Worm (Caenorhabditis elegans) whole organism, early embryonic: ENCODE measurements around the gene C33C12.1.
"Not testable (repeated sequence)": the region's sequence is repeated elsewhere in the genome, so short reads cannot be mapped to it uniquely, and the experiment has no call there.

Experiments used
- B0310.2 ChIP-seq: sonication (generic microtip); optimal IDR thresholded peaks from 2 replicates; lab custom pipeline; 2016; ENCODE audit warnings: mild to moderate bottlenecking, missing genetic modification characterization, missing compliant biosample characterization
- F13C5.2 ChIP-seq: sonication (generic microtip); optimal IDR thresholded peaks from 2 replicates; lab custom pipeline; 2017; ENCODE audit warnings: mild to moderate bottlenecking, missing genetic modification characterization, inconsistent platforms, missing compliant biosample characterization
- aly-1 ChIP-seq: sonication (generic microtip); optimal IDR thresholded peaks from 2 replicates; lab custom pipeline; 2016; ENCODE audit warnings: missing genetic modification characterization, missing compliant biosample characterization
- ama-1 ChIP-seq: fragments of 150-350 bp; optimal IDR thresholded peaks from 2 replicates; lab custom pipeline; 2014
- ceh-13 ChIP-seq: fragments of 200-800 bp; sonication (Bioruptor generic); optimal IDR thresholded peaks from 2 replicates; lab custom pipeline; 2018; ENCODE audit warnings: mild to moderate bottlenecking, missing genetic modification characterization, missing compliant biosample characterization
- ceh-36 ChIP-seq: sonication (generic microtip); optimal IDR thresholded peaks from 2 replicates; lab custom pipeline; 2016; ENCODE audit warnings: missing genetic modification characterization, inconsistent platforms, missing compliant biosample characterization
- ets-7 ChIP-seq: sonication (generic microtip); optimal IDR thresholded peaks from 2 replicates; lab custom pipeline; 2016; ENCODE audit warnings: missing genotype, missing genetic modification characterization, missing compliant biosample characterization
- flt-1 ChIP-seq: fragments of 200-800 bp; sonication (Bioruptor generic); IDR thresholded peaks from 2 replicates; pipeline ENCODE4 v1.3.6; 2022; ENCODE audit warnings: missing genetic modification characterization, missing compliant biosample characterization
- hmbx-1 ChIP-seq: sonication (generic microtip); optimal IDR thresholded peaks from 2 replicates; lab custom pipeline; 2016; ENCODE audit warnings: mild to moderate bottlenecking, missing genetic modification characterization, missing compliant biosample characterization
- hmg-4 ChIP-seq: fragments of 200-800 bp; sonication (Bioruptor generic); optimal IDR thresholded peaks from 2 replicates; lab custom pipeline; 2018; ENCODE audit warnings: mild to moderate bottlenecking, missing genetic modification characterization, missing compliant biosample characterization
- hnd-1 ChIP-seq: sonication (generic microtip); optimal IDR thresholded peaks from 2 replicates; lab custom pipeline; 2016; ENCODE audit warnings: missing genetic modification characterization, missing compliant biosample characterization
- pes-1 ChIP-seq: fragments of 200-800 bp; sonication (Bioruptor generic); IDR thresholded peaks from 2 replicates; pipeline ENCODE4 v1.3.6; 2022; ENCODE audit warnings: missing genetic modification reagents, missing genetic modification characterization, missing compliant biosample characterization
- scrt-1 ChIP-seq: fragments of 200-800 bp; sonication (Bioruptor generic); IDR thresholded peaks from 2 replicates; pipeline ENCODE4 v1.3.6; 2022; ENCODE audit warnings: missing genetic modification characterization, missing compliant biosample characterization
- sea-1 ChIP-seq: fragments of 200-800 bp; sonication (Bioruptor generic); conservative IDR thresholded peaks from 2 replicates; pipeline ENCODE4 v1.3.6; 2022; ENCODE audit warnings: missing genetic modification characterization, missing compliant biosample characterization
- tbx-11 ChIP-seq: fragments of 200-800 bp; sonication (Bioruptor generic); IDR thresholded peaks from 2 replicates; pipeline ENCODE4 v1.3.6; 2022; ENCODE audit warnings: missing genetic modification characterization, missing compliant biosample characterization
- tbx-37 ChIP-seq: fragments of 200-800 bp; sonication (Bioruptor generic); conservative IDR thresholded peaks from 2 replicates; pipeline ENCODE4 v1.3.6; 2022; ENCODE audit warnings: missing genetic modification reagents, missing genetic modification characterization, missing compliant biosample characterization
- tra-4 ChIP-seq: sonication (generic microtip); optimal IDR thresholded peaks from 2 replicates; lab custom pipeline; 2017; ENCODE audit warnings: missing genetic modification characterization, missing compliant biosample characterization

Gene C33C12.1

ce11 chrII:2219880-2220279 is 21.8 kb downstream of the C33C12.1 start, which contains the start of gene Y59C2A.3:
TSS of gene Y59C2A.3 (minus strand) at chrII:2219921.
- no peak for TF ChIP-seq ceh-36 (tag; lab: Kevin White, UChicago)
- TF ChIP-seq hmg-4 (GFP tag; lab: Kevin White, UChicago) = peak; percentile 42
- TF ChIP-seq aly-1 (tag; lab: Kevin White, UChicago) = peak; percentile 13

ce11 chrII:2221196-2221896 is 23.3 kb downstream of the C33C12.1 start:
- no peak for TF ChIP-seq aly-1 (tag; lab: Kevin White, UChicago)
- no peak for TF ChIP-seq ama-1 (lab: Kevin White, UChicago)
- no peak for TF ChIP-seq hmbx-1 (tag; lab: Kevin White, UChicago)
- no peak for TF ChIP-seq F13C5.2
- TF ChIP-seq tbx-37 (GFP tag; lab: Robert Waterston, UW) = no peak

ce11 chrII:2223467-2223866 is 25.4 kb downstream of the C33C12.1 start, which contains the start of gene cbs-2:
TSS of gene cbs-2 (minus strand) at chrII:2223567.
- TF ChIP-seq F13C5.2 (no peak), scrt-1 (GFP tag; lab: Robert Waterston, UW) (no peak), hnd-1 (no peak), B0310.2 (tag; lab: Kevin White, UChicago) (no peak), tra-4 (tag; lab: Kevin White, UChicago) (no peak), pes-1 (GFP tag; lab: Robert Waterston, UW) (no peak)

ce11 chrII:2225608-2226007 is 27.6 kb downstream of the C33C12.1 start, which contains the start of gene F54A3.5:
TSS of gene F54A3.5 (minus strand) at chrII:2225708.
- TF ChIP-seq sea-1 (GFP tag; lab: Robert Waterston, UW) = no peak
- TF ChIP-seq ets-7 = no peak
- no peak for TF ChIP-seq tbx-37 (GFP tag; lab: Robert Waterston, UW)
- no peak for TF ChIP-seq ceh-13
- no peak for TF ChIP-seq B0310.2 (tag; lab: Kevin White, UChicago)
- no peak for TF ChIP-seq pes-1 (GFP tag; lab: Robert Waterston, UW)
- no peak for TF ChIP-seq scrt-1 (GFP tag; lab: Robert Waterston, UW)
- no peak for TF ChIP-seq ama-1 (lab: Kevin White, UChicago)

ce11 chrII:2230368-2230767 is 32.3 kb downstream of the C33C12.1 start:
- TF ChIP-seq hmbx-1 (tag; lab: Kevin White, UChicago) (no peak), scrt-1 (GFP tag; lab: Robert Waterston, UW) (no peak), tbx-11 (GFP tag; lab: Robert Waterston, UW) (no peak), hmg-4 (GFP tag; lab: Kevin White, UChicago) (no peak), flt-1 (GFP tag; lab: Robert Waterston, UW) (no peak)

ce11 chrII:2232429-2232828 is 34.4 kb downstream of the C33C12.1 start, which contains the start of gene F54A3.6:
TSS of gene F54A3.6 (minus strand) at chrII:2232470.
- TF ChIP-seq hnd-1; scrt-1 (GFP tag; lab: Robert Waterston, UW); hmbx-1 (tag; lab: Kevin White, UChicago): not testable (repeated sequence)

- TF ChIP-seq tbx-11 (GFP tag; lab: Robert Waterston, UW) = no peak
- TF ChIP-seq ceh-36 (tag; lab: Kevin White, UChicago) = no peak
- TF ChIP-seq pes-1 (GFP tag; lab: Robert Waterston, UW) = no peak
- no peak for TF ChIP-seq hmg-4 (GFP tag; lab: Kevin White, UChicago)
- no peak for TF ChIP-seq flt-1 (GFP tag; lab: Robert Waterston, UW)
- no peak for TF ChIP-seq B0310.2 (tag; lab: Kevin White, UChicago)
- TF ChIP-seq hnd-1 = no peak
- TF ChIP-seq tra-4 (tag; lab: Kevin White, UChicago) = no peak
- TF ChIP-seq scrt-1 (GFP tag; lab: Robert Waterston, UW) = no peak
- TF ChIP-seq tbx-37 (GFP tag; lab: Robert Waterston, UW) = no peak
Measured at ce11 chrII:2233240-2233639, 35.2 kb downstream of the C33C12.1 start, which contains the start of gene cct-3. TSS of gene cct-3 (plus strand) at chrII:2233540.

- TF ChIP-seq hmg-4 (GFP tag; lab: Kevin White, UChicago) (no peak), F13C5.2 (no peak), ceh-36 (tag; lab: Kevin White, UChicago) (no peak), ceh-13 (no peak), ets-7 (no peak), tra-4 (tag; lab: Kevin White, UChicago) (no peak)
Measured at ce11 chrII:2236352-2236751, 38.3 kb downstream of the C33C12.1 start.

- TF ChIP-seq tbx-11 (GFP tag; lab: Robert Waterston, UW) (no peak), hmbx-1 (tag; lab: Kevin White, UChicago) (no peak), ceh-36 (tag; lab: Kevin White, UChicago) (no peak), ceh-13 (no peak), hnd-1 (no peak), flt-1 (GFP tag; lab: Robert Waterston, UW) (no peak), hmg-4 (GFP tag; lab: Kevin White, UChicago) (no peak), sea-1 (GFP tag; lab: Robert Waterston, UW) (no peak), F13C5.2 (no peak), B0310.2 (tag; lab: Kevin White, UChicago) (no peak), ets-7 (no peak), ama-1 (lab: Kevin White, UChicago) (no peak), scrt-1 (GFP tag; lab: Robert Waterston, UW) (no peak), tbx-37 (GFP tag; lab: Robert Waterston, UW) (no peak), aly-1 (tag; lab: Kevin White, UChicago) (no peak), tra-4 (tag; lab: Kevin White, UChicago) (no peak), pes-1 (GFP tag; lab: Robert Waterston, UW) (no peak)
Measured at ce11 chrII:2243342-2243741, 45.3 kb downstream of the C33C12.1 start, which contains the start of gene F54A3.2. TSS of gene F54A3.2 (plus strand) at chrII:2243642.
